Worm (Caenorhabditis elegans) whole organism, mixed stage, embryonic: ENCODE measurements around the gene lido-9.

ENCODE experiments used
- M03D4.4 ChIP-seq: sonication (generic microtip); optimal IDR thresholded peaks from 2 replicates; lab custom pipeline; 2017; ENCODE audit warnings: mild to moderate bottlenecking, missing genetic modification characterization, missing compliant biosample characterization
- bed-3 ChIP-seq: fragments of 200-800 bp; sonication (Bioruptor generic); optimal IDR thresholded peaks from 3 replicates; lab custom pipeline; 2018; ENCODE audit warnings: mild to moderate bottlenecking, missing genetic modification characterization, moderate library complexity, missing compliant biosample characterization
- blmp-1 ChIP-seq: fragments of 150-350 bp; optimal IDR thresholded peaks from 2 replicates; lab custom pipeline; 2014; ENCODE audit warnings: missing biosample characterization, missing genetic modification characterization
- ceh-39 ChIP-seq: fragments of 150-350 bp; optimal IDR thresholded peaks from 2 replicates; lab custom pipeline; 2014; ENCODE audit warnings: missing biosample characterization, missing genetic modification characterization
- ceh-43 ChIP-seq: fragments of 200-800 bp; sonication (Bioruptor generic); optimal IDR thresholded peaks from 2 replicates; lab custom pipeline; 2018; ENCODE audit warnings: mild to moderate bottlenecking, missing genetic modification characterization, moderate library complexity, missing compliant biosample characterization
- ceh-83 ChIP-seq: fragments of 200-800 bp; sonication (Bioruptor generic); optimal IDR thresholded peaks from 2 replicates; lab custom pipeline; 2018; ENCODE audit warnings: mild to moderate bottlenecking, missing genetic modification characterization, missing compliant biosample characterization
- ces-1 ChIP-seq: fragments of 150-350 bp; optimal IDR thresholded peaks from 2 replicates; lab custom pipeline; 2014; ENCODE audit warnings: missing biosample characterization, missing genetic modification reagents, missing genetic modification characterization
- cnd-1 ChIP-seq: fragments of 200-800 bp; sonication (Bioruptor generic); optimal IDR thresholded peaks from 2 replicates; lab custom pipeline; 2018; ENCODE audit warnings: mild to moderate bottlenecking, missing genetic modification characterization, missing compliant biosample characterization
- drap-1 ChIP-seq: fragments of 200-800 bp; sonication (Bioruptor generic); optimal IDR thresholded peaks from 3 replicates; lab custom pipeline; 2018; ENCODE audit warnings: mild to moderate bottlenecking, missing genetic modification characterization, missing compliant biosample characterization
- elt-1 ChIP-seq: sonication (generic microtip); optimal IDR thresholded peaks from 2 replicates; lab custom pipeline; 2017; ENCODE audit warnings: missing genetic modification characterization, mild to moderate bottlenecking, missing compliant biosample characterization, antibody characterized with exemption, moderate library complexity, borderline replicate concordance; ENCODE audit not compliant: insufficient read depth
- elt-3 ChIP-seq: fragments of 150-350 bp; optimal IDR thresholded peaks from 2 replicates; lab custom pipeline; 2014; ENCODE audit warnings: missing biosample characterization, missing genetic modification characterization
- flh-1 ChIP-seq: fragments of 200-800 bp; sonication (Bioruptor generic); optimal IDR thresholded peaks from 2 replicates; lab custom pipeline; 2018; ENCODE audit warnings: mild to moderate bottlenecking, missing genetic modification characterization, moderate library complexity, missing compliant biosample characterization
- ham-2 ChIP-seq: fragments of 200-800 bp; sonication (Bioruptor generic); optimal IDR thresholded peaks from 2 replicates; lab custom pipeline; 2018; ENCODE audit warnings: mild to moderate bottlenecking, missing genetic modification characterization, missing compliant biosample characterization
- hlh-1 ChIP-seq: fragments of 150-350 bp; optimal IDR thresholded peaks from 2 replicates; lab custom pipeline; 2014; ENCODE audit warnings: missing biosample characterization, missing genetic modification reagents, missing genetic modification characterization
- lin-13 ChIP-seq: fragments of 150-350 bp; optimal IDR thresholded peaks from 2 replicates; lab custom pipeline; 2014; ENCODE audit warnings: missing biosample characterization, missing genetic modification characterization
- lin-32 ChIP-seq: fragments of 200-800 bp; sonication (Bioruptor generic); optimal IDR thresholded peaks from 2 replicates; lab custom pipeline; 2018; ENCODE audit warnings: mild to moderate bottlenecking, missing genetic modification characterization, missing compliant biosample characterization
- lsy-2 ChIP-seq: fragments of 150-350 bp; optimal IDR thresholded peaks from 2 replicates; lab custom pipeline; 2014; ENCODE audit warnings: missing biosample characterization, missing genetic modification characterization
- mab-5 ChIP-seq: fragments of 150-350 bp; optimal IDR thresholded peaks from 2 replicates; lab custom pipeline; 2014; ENCODE audit warnings: missing biosample characterization, missing genetic modification characterization
- mep-1 ChIP-seq: fragments of 150-350 bp; optimal IDR thresholded peaks from 2 replicates; lab custom pipeline; 2017; ENCODE audit warnings: missing biosample characterization, missing genetic modification reagents, missing genetic modification characterization, inconsistent platforms
- mls-2 ChIP-seq: sonication (generic microtip); optimal IDR thresholded peaks from 2 replicates; lab custom pipeline; 2016; ENCODE audit warnings: mild to moderate bottlenecking, missing genetic modification characterization, moderate library complexity, missing compliant biosample characterization
- nhr-12 ChIP-seq: fragments of 150-350 bp; optimal IDR thresholded peaks from 2 replicates; lab custom pipeline; 2014; ENCODE audit warnings: missing biosample characterization, missing genetic modification characterization
- nhr-2 ChIP-seq: fragments of 150-350 bp; optimal IDR thresholded peaks from 2 replicates; lab custom pipeline; 2014; ENCODE audit warnings: missing biosample characterization, missing genetic modification characterization
- nhr-237 ChIP-seq: fragments of 150-350 bp; optimal IDR thresholded peaks from 2 replicates; lab custom pipeline; 2014; ENCODE audit warnings: missing biosample characterization, missing genetic modification characterization
- nhr-28 ChIP-seq: fragments of 150-350 bp; optimal IDR thresholded peaks from 2 replicates; lab custom pipeline; 2014; ENCODE audit warnings: missing biosample characterization, missing genetic modification characterization
- nhr-76 ChIP-seq: sonication (generic microtip); optimal IDR thresholded peaks from 2 replicates; lab custom pipeline; 2017; ENCODE audit warnings: missing biosample characterization, missing genetic modification characterization
- pha-4 ChIP-seq: fragments of 150-350 bp; optimal IDR thresholded peaks from 2 replicates; lab custom pipeline; 2018; ENCODE audit warnings: missing biosample characterization, missing genetic modification reagents, missing genetic modification characterization
- sem-2 ChIP-seq: fragments of 200-800 bp; sonication (Bioruptor generic); optimal IDR thresholded peaks from 2 replicates; lab custom pipeline; 2018; ENCODE audit warnings: mild to moderate bottlenecking, missing genetic modification characterization, missing compliant biosample characterization
- snpc-4 ChIP-seq: fragments of 150-350 bp; optimal IDR thresholded peaks from 2 replicates; lab custom pipeline; 2014; ENCODE audit warnings: missing biosample characterization, missing genetic modification characterization
- sptf-1 ChIP-seq: sonication (generic microtip); optimal IDR thresholded peaks from 2 replicates; lab custom pipeline; 2017; ENCODE audit warnings: mild to moderate bottlenecking, missing genetic modification characterization, moderate library complexity, missing compliant biosample characterization
- tbx-8 ChIP-seq: fragments of 200-800 bp; sonication (Bioruptor generic); optimal IDR thresholded peaks from 2 replicates; lab custom pipeline; 2018; ENCODE audit warnings: mild to moderate bottlenecking, missing genetic modification characterization, moderate library complexity, missing compliant biosample characterization
- unc-120 ChIP-seq: sonication (generic microtip); optimal IDR thresholded peaks from 2 replicates; lab custom pipeline; 2017; ENCODE audit warnings: missing genetic modification characterization, missing compliant biosample characterization; ENCODE audit not compliant: poor library complexity, severe bottlenecking
- unc-39 ChIP-seq: fragments of 150-350 bp; optimal IDR thresholded peaks from 2 replicates; lab custom pipeline; 2014; ENCODE audit warnings: missing biosample characterization, missing genetic modification characterization
- unc-62 ChIP-seq: fragments of 150-350 bp; optimal IDR thresholded peaks from 2 replicates; lab custom pipeline; 2014; ENCODE audit warnings: missing biosample characterization, missing genetic modification reagents, missing genetic modification characterization
- zip-8 ChIP-seq: fragments of 150-350 bp; optimal IDR thresholded peaks from 2 replicates; lab custom pipeline; 2014; ENCODE audit warnings: missing biosample characterization, missing genetic modification characterization
- ztf-11 ChIP-seq: fragments of 150-350 bp; optimal IDR thresholded peaks from 2 replicates; lab custom pipeline; 2014; ENCODE audit warnings: missing biosample characterization, missing genetic modification characterization

lido-9 gene

ce11 chrII:2973940-2974402 is 26.6 kb upstream of the lido-9 start:
- TF ChIP-seq unc-39 (tag; lab: Kevin White, UChicago) (no peak), nhr-2 (tag; lab: Kevin White, UChicago) (no peak), ceh-39 (tag; lab: Kevin White, UChicago) (no peak), nhr-12 (tag; lab: Kevin White, UChicago) (no peak), lin-13 (no peak), hlh-1 (tag; lab: Kevin White, UChicago) (peak; percentile 26), zip-8 (tag; lab: Kevin White, UChicago) (no peak), sem-2 (GFP tag; lab: Kevin White, UChicago) (no peak), mep-1 (peak; percentile 60), elt-1 (tag; lab: Kevin White, UChicago) (no peak), flh-1 (GFP tag; lab: Kevin White, UChicago) (peak; percentile 15), ceh-83 (GFP tag; lab: Kevin White, UChicago) (no peak), M03D4.4 (tag; lab: Kevin White, UChicago) (peak; percentile 56), elt-3 (tag; lab: Kevin White, UChicago) (peak; percentile 74), tbx-8 (GFP tag; lab: Kevin White, UChicago) (no peak), nhr-76 (tag; lab: Kevin White, UChicago) (no peak), pha-4 (tag; lab: Kevin White, UChicago) (peak; percentile 82), bed-3 (GFP tag; lab: Kevin White, UChicago) (peak; percentile 49), ham-2 (GFP tag; lab: Kevin White, UChicago) (peak; percentile 68), unc-120 (tag; lab: Kevin White, UChicago) (peak; percentile 50), nhr-28 (tag; lab: Kevin White, UChicago) (no peak), sptf-1 (tag; lab: Kevin White, UChicago) (peak; percentile 69), nhr-237 (tag; lab: Kevin White, UChicago) (peak; percentile 82), lin-32 (GFP tag; lab: Kevin White, UChicago) (no peak), cnd-1 (tag; lab: Kevin White, UChicago) (no peak), mls-2 (tag; lab: Kevin White, UChicago) (peak; percentile 62), mab-5 (no peak), ceh-43 (no peak), drap-1 (GFP tag; lab: Kevin White, UChicago) (no peak), snpc-4 (tag; lab: Kevin White, UChicago) (no peak), unc-62 (peak; percentile 51), lsy-2 (tag; lab: Kevin White, UChicago) (peak; percentile 43), ces-1 (GFP tag; lab: Kevin White, UChicago) (peak; percentile 83), ztf-11 (peak; percentile 54), blmp-1 (tag; lab: Kevin White, UChicago) (peak; percentile 48)

DNA sequence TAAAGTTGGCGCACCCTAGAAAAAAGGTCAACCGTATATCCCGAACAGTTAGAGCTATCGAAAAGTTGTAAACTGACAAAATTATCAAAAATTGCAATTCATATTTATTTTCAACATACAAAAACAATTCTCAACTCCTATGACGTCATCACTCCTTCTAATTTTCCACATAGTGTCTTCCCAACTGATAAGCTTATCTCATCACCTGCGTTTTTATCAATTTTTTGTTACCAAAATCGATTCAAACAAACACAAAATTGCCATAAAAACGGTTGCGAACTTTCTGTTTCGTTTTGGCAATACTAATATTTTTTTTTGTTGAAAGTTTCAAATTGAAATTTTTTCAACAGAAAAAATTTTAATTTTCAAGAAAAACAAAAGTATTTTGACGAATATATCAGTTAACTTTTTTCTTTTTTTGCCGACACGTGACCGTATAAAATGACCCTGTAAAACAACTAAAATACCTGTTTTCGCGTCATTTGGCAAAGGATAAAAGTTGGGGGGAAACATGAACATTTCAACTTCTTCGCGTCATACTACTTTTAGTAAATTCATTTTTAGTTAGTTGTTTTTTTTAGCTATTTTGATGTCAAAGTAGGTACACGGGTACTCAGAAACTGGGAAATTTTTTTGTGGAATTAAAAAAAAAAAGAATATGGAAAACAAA is 24.9 kb upstream of the lido-9 start:
- no peak for TF ChIP-seq nhr-237 (tag; lab: Kevin White, UChicago)
- TF ChIP-seq lin-13, result no peak
- TF ChIP-seq elt-1 (tag; lab: Kevin White, UChicago), result no peak
- TF ChIP-seq zip-8 (tag; lab: Kevin White, UChicago), result peak; percentile 87
- TF ChIP-seq lin-32 (GFP tag; lab: Kevin White, UChicago), result no peak
- TF ChIP-seq snpc-4 (tag; lab: Kevin White, UChicago), result no peak

DNA sequence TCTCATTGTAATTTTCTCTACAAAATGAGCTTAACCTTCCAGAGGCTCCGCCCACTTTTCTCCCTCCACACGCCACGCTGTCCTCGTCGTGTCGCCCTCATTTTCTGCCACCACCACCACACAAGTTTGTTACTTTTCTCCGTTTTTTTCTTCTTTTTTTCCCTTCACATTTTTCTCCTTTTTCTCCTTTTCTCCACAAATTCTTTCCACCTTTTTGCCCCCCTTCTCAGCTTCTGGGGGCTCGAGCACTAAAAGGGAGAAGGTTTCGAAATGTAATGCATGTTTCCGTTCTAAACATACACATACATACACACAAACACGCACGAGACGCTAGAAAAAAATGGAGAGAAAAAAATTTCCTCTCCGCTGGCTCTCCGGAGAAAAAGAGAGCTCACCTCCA is 24.0 kb upstream of the lido-9 start, which contains the start of gene nhr-88:
Gene nhr-88, plus strand, starts transcription at position 43 of the 400 bp plus-strand sequence.
- TF ChIP-seq elt-1 (tag; lab: Kevin White, UChicago) (no peak), sptf-1 (tag; lab: Kevin White, UChicago) (peak; percentile 8)
